Worm (Caenorhabditis elegans) whole organism, dauer: Measurements from ENCODE around the gene E02H1.6.

ENCODE experiments used
- unc-62 ChIP-seq: sonication (generic microtip); optimal IDR thresholded peaks from 2 replicates; lab custom pipeline; 2017; ENCODE audit warnings: missing biosample characterization, missing genetic modification reagents, missing genetic modification characterization

E02H1.6 gene

DNA sequence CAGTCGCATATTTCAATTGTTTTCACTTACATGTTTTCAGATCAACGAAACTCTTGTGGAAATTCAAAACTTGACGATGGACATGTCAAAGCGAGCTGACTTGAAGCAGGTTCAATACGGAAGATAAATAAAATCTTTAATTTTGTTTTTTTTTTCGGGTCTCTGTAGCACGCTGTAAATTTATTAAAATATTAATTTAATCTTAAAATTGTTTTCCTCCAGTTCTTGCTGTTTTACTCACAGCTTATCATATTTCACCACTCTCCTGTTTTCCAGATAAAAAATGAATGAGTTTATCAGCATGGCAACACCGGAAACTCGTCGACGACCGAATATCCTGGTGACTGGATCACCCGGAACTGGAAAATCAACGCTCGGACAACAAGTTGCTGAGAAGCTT lies at the start of gene E02H1.6:
Gene E02H1.6 (plus strand): TSS at position 301 of the 400 bp plus-strand sequence.
- no peak for TF ChIP-seq unc-62

DNA sequence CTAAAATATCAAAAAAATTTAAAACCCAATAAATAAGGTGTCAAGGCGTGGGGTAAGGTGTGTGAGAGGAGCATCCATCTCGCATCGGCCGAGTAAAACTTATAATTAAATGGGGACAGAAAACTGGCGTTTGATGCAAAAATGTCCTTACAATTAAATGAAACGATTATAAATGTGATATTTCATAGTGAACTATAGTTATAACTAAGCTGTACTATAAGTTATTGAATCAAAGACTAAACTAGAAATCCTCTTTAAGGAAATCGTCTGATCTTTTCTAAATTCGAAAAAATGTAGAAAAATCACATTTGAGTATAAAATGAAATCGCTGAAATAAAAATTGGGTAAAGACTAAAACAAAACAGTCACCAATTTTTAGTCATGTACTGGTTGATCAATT lies 45.8 kb upstream of the E02H1.6 start, which contains the start of gene sra-6:
Gene sra-6 (minus strand): TSS at position 101 of the 400 bp plus-strand sequence.
- TF ChIP-seq unc-62: no peak

DNA sequence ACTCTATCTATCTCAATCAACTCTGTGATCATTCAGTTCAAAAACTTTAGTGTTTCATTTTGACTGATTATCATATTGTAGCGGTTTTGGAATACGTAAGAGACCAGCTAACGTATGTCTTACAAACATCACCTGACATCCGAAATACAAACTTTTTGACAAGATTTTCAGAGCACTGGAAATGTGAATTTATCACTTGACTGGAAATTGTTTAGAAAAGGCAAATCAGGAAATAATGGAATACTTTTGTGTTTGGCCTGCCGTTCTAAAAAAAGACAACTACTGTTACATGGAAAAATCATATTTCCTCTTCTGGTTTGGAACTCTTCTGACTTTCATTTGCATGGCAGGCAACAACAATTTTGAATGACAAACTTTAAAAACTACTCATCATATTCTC lies 45.0 kb upstream of the E02H1.6 start, which contains the start of gene F35H8.12:
Gene F35H8.12 (plus strand): TSS at position 301 of the 400 bp plus-strand sequence.
- no peak for TF ChIP-seq unc-62

DNA sequence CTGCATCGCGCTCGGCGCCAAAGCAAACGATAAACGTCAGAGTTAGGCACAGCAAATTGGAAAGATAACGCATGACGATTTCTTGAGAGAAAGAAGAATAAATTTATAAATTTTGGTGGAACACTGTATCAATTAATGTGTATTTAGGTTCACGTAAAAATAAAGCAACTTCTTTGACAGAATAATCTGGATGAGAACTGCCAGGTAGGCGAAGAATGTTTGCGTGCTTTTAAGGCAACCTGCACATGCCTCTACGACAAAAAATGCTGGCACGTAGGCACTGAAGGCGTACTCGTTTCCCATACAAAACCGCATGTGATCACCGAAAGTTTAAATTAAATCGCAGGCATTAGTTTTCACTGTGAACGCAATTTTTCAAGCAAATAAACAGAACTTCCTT lies 43.3 kb upstream of the E02H1.6 start, which contains the start of gene F35H8.1:
Gene F35H8.1 (minus strand): TSS at position 101 of the 400 bp plus-strand sequence.
- no peak for TF ChIP-seq unc-62

DNA sequence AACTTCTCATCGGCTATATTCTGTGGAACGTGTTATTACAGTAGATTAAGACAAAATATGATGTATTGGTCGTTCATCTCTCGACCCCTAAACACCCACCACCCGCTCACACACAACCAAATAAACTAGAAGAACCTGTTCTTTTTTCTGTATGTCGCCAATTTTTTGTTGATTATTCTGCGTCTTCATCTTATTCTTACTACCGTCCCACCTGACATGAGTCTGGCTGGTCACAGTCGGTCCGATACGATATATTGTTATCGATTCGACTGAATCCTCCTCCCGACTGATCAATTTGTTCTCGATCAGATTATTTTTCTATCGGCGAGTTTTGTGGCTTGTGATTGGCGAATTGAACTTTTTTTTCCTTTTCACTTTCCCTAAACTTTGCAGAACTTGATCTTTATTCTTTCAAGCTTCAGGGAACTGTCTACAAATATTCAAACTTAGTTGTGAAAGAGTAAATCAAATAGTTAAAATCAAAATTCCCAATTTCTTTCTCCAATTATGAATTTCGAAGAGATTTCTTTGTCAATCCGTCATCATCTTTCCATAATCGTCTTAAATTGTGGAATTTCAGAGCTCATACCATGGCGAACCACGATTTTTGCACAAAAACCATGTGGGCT lies 41.5 kb upstream of the E02H1.6 start, which contains the start of gene F35H8.2:
Gene F35H8.2 (plus strand): TSS at position 579 of the 629 bp plus-strand sequence.
- no peak for TF ChIP-seq unc-62

DNA sequence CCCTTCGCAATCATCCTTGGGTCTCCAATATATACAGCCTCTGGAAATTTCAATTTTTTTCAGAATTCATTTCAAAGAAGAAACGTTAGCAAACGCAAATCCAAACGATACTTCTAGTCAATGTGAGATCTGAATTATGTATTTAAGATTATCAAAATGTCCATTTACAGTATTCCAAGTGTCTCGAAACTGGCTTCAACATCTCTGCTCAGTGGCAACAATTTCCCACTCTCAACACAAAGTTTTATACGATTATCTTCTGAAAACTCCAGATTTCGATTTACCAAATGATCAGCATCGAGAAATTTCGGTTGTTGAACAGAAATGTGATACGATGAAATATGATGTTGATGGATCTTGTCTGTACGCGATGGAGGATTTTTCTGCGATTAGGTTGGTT lies 39.9 kb upstream of the E02H1.6 start:
- TF ChIP-seq unc-62: no peak

DNA sequence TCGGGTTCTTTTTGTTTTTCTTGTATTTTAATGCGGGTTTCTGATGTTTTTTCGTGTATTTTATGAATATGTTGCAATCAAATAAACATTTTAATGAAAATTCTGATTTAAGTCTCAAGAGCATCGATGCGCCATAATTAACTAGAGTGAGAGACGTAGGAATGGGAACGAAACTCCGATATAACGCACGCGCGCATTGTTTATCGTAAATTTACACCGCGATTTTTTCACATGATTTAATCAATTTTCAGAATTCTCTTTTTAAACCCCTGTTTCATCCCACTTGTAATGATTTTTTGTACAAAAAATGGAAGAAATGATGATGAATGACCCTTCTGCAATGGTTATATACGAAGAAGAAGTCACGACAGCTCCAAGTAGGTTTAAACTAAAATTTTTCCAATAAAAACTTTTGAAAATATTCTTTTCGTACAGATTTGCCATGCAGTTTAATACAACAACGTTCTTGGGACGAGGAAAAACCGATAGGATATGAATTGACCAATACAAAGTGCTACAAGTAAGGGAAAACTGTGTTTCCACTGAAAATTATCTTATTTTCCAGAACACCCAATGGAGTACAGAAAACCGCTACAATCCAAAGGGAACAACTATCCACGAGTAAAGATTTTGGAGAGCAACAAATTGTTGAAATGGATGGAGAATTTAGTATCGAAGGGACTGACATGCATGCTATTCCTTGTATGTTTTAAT lies 38.9 kb upstream of the E02H1.6 start, which contains the start of gene zfp-2:
Gene zfp-2 (plus strand): TSS at position 214 of the 714 bp plus-strand sequence.
- no peak for TF ChIP-seq unc-62

DNA sequence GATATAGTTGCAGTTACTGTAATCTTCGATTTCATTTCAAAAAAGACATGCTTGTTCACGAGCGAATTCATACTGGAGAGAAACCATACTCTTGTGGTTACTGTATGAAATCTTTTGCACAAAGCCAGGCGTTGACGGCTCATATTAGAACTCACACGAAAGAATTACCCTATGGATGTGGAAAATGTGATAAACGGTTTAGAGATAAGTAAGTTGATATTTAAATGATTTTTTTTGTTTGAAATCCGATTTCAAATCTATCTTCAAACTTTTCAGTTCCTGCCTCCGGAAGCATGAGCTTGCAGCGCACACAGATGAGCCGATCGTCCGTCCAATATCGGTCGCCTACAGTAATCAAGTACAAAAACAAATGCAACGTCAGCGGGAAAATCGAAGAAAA lies 37.6 kb upstream of the E02H1.6 start:
- no peak for TF ChIP-seq unc-62

DNA sequence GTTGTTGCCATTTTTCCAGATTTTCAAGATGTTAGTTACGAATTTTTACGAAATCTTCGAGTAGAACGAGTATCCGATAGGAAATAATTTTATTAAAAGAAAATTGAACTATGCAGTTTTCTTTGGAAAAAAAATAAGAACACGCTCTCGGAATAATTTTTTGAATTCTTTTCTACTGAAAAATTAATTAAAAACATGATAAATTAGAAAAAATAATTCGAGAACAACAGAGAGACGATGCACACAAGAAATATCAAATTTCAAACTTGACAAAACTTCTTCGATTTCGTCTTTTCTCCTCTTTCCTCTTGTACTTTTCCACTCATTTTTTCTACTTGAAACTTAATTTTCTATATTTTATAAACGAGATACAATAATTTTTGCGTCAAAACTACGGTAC lies 36.6 kb upstream of the E02H1.6 start, which contains the start of gene F35H8.4:
Gene F35H8.4 (minus strand): TSS at position 101 of the 400 bp plus-strand sequence.
- no peak for TF ChIP-seq unc-62

DNA sequence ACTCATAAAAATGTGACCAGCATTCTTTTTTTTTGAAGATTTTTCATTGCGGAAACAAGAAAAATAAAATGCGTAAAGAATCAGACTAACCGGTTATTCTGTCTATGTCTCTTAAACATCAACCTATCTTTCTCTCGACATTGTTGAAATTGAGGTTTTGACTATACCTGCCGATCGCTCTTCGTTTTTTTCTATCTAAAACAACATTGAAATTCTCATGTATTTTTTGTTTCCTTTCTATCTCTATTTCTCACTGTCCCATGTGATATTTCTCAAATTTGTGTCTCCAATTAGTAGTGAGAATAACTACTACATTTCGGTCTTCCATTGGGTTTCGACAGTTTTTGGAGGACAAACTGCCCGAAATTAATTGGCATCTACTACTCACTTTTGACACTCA lies 35.6 kb upstream of the E02H1.6 start:
- TF ChIP-seq unc-62: no peak

DNA sequence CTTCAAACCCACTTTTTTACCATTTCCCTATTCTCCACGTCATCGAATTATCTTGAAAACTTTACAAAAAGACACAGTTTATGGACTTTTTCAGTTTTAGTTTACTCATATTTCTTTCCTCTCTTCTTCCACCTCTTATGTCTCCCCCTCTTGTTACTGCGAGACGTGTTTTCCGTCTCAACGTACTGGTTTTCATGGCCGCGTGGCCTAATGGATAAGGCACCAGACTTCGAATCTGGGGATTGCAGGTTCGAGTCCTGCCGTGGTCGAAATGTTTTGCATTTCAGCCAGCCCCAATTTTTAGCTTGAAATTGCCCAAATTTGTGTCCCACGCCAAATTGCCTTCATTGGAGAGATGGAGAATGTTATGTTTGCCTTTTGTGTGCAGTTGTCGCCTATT lies 30.5 kb upstream of the E02H1.6 start:
- no peak for TF ChIP-seq unc-62

DNA sequence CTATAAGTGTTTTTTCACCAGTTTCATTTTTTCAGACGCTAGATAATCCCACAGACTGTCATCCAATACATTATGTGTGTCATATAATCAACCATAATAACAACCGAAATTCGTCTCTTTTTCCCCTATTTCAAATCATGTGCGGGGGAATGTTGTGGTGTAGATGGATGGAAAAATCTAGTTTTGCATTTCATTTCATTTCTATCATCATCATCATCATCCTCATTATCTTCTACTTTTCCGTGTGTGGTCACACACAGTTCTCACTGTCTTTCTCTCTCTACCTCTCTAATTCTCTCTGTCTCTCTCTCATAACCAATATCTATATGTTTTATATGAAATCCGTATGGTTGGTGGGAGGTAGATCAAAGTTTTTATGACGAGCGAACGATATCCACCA lies 23.1 kb upstream of the E02H1.6 start:
- TF ChIP-seq unc-62: no peak

DNA sequence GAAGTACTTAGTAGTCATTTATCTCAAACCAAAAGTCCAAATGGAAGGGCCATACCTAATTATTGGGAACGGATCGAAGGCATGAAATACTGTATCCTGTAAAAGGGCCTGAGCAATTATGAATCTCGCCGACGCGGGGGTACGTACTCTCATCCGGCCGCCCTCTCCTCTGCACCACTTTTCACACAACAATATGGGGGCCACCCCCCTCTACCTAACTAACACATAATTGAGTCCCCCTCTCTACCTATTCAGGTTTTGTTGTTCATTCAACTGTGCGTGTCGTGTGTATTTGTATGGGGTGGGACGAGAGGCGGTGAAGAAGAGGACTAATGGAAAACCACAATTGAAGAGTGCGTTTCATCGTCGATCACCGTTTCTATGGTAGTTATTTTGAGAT lies 22.1 kb upstream of the E02H1.6 start:
- no peak for TF ChIP-seq unc-62

DNA sequence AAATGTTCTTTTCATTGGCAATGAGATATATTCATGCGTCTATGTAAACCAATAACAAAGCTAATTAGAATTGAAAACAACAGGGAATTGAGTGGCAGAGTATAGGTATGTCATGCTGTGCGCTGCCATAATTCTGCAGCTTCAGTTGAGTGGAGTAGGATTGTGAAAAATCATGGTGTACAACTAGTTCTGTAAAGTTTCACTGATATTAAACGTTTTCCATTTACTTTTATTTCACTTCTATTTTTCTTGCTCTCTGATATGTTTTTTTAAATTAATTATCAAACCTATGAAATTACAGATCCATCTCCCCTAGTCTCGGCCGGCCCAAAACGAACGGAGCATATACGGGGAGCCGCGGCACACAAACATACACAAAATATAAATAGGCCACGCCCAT lies 20.8 kb upstream of the E02H1.6 start, which contains the start of gene exc-7:
Gene exc-7 (plus strand): TSS at position 301 of the 400 bp plus-strand sequence.
- no peak for TF ChIP-seq unc-62

DNA sequence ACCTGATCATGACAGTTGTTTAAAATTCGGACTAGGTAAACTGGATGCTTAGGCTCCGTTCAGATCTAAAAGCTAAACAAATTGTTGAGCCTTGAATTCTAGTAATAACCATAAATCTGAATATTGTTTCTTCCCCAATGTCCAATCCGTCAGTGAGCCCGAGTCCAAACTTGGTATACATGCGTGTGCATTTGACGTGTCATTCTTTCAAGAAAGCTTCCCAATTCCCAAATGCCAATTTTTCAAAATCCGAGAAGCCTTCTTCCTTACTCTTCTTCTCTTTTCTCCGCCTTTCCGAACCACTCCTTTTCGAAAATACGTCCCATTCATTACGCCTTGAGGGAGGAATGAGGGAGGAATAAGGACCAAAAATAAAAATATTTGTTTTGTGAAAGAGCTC lies 19.8 kb upstream of the E02H1.6 start:
- no peak for TF ChIP-seq unc-62

DNA sequence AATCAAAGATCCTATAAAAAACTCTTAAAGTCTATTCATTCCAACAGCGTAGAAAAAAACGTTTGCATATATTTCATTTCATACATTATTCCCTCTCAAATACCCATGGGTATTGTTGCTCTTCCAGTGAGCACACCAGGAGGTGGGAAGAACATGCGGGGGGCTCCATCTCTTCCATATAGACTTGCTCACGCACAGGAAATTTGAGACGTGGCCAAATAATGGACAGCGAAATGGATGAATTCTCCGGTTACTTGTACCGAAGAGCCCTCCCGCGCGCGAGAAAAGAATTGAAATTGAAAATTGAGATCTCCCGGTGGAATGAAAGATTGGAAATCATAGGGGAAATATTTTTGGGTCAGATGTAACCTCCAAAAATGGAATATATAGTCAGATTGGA lies 18.9 kb upstream of the E02H1.6 start:
- no peak for TF ChIP-seq unc-62

DNA sequence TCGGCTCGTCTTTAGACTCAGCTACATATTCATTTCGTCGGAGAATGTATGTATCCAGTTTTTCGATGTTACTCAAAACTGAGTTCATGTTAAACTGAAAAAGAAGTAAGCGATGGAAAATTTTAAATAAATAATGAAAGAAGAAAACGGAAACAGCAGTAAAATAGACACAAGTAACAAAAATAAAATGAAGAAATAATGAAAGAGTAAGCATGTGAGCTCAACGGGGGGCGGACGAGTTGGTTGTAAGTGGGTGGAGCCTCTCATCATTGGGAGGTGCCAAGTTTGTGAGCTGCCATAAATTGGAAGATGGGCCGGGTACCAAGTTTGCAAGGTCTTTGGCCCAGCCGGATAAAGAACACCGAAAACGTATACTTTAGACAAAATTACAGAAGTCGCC lies 13.0 kb upstream of the E02H1.6 start, which contains the start of gene wee-1.1:
Gene wee-1.1 (minus strand): TSS at position 101 of the 400 bp plus-strand sequence.
- TF ChIP-seq unc-62: no peak
